Worm (Caenorhabditis elegans) whole organism, late embryonic: ENCODE results near the gene col-68.

Experiments used
- C08G9.2 ChIP-seq: sonication (generic microtip); optimal IDR thresholded peaks from 2 replicates; lab custom pipeline; 2016; ENCODE audit warnings: mild to moderate bottlenecking, missing genetic modification characterization, moderate library complexity, missing compliant biosample characterization
- C38D4.7 ChIP-seq: fragments of 200-800 bp; sonication (Bioruptor generic); optimal IDR thresholded peaks from 2 replicates; lab custom pipeline; 2018; ENCODE audit warnings: mild to moderate bottlenecking, missing genetic modification characterization, moderate library complexity, missing compliant biosample characterization
- F13H6.1 ChIP-seq: sonication (generic microtip); optimal IDR thresholded peaks from 2 replicates; lab custom pipeline; 2016; ENCODE audit warnings: missing genetic modification characterization, missing compliant biosample characterization
- K02D7.2 ChIP-seq: sonication (generic microtip); optimal IDR thresholded peaks from 2 replicates; lab custom pipeline; 2017; ENCODE audit warnings: mild to moderate bottlenecking, missing genetic modification characterization, missing compliant biosample characterization
- K09A11.1 ChIP-seq: sonication (generic microtip); optimal IDR thresholded peaks from 2 replicates; lab custom pipeline; 2017; ENCODE audit warnings: antibody characterized with exemption, mild to moderate bottlenecking, missing genetic modification characterization, missing compliant biosample characterization; ENCODE audit not compliant: insufficient read depth
- Y22D7AL.16 ChIP-seq: sonication (generic microtip); optimal IDR thresholded peaks from 2 replicates; lab custom pipeline; 2016; ENCODE audit warnings: missing genetic modification characterization, missing compliant biosample characterization
- ahr-1 ChIP-seq: sonication (generic microtip); optimal IDR thresholded peaks from 2 replicates; lab custom pipeline; 2016; ENCODE audit warnings: missing genetic modification characterization, missing compliant biosample characterization
- ama-1 ChIP-seq: fragments of 150-350 bp; optimal IDR thresholded peaks from 2 replicates; lab custom pipeline; 2014
- ceh-14 ChIP-seq: sonication (generic microtip); optimal IDR thresholded peaks from 2 replicates; lab custom pipeline; 2016; ENCODE audit warnings: missing genotype, missing genetic modification characterization, missing compliant biosample characterization
- ceh-2 ChIP-seq: sonication (generic microtip); optimal IDR thresholded peaks from 2 replicates; lab custom pipeline; 2016; ENCODE audit warnings: missing genotype, missing genetic modification characterization, missing compliant biosample characterization
- ceh-22 ChIP-seq: sonication (generic microtip); optimal IDR thresholded peaks from 2 replicates; lab custom pipeline; 2017; ENCODE audit warnings: missing biosample characterization, missing genetic modification characterization
- ceh-24 ChIP-seq: sonication (generic microtip); optimal IDR thresholded peaks from 2 replicates; lab custom pipeline; 2016; ENCODE audit warnings: mild to moderate bottlenecking, missing genetic modification characterization, missing compliant biosample characterization
- ceh-30 ChIP-seq: fragments of 150-350 bp; optimal IDR thresholded peaks from 2 replicates; lab custom pipeline; 2014; ENCODE audit warnings: missing biosample characterization, missing genetic modification characterization
- ceh-31 ChIP-seq: sonication (generic microtip); optimal IDR thresholded peaks from 2 replicates; lab custom pipeline; 2016; ENCODE audit warnings: missing genetic modification characterization, missing compliant biosample characterization
- ceh-34 ChIP-seq: sonication (generic microtip); optimal IDR thresholded peaks from 2 replicates; lab custom pipeline; 2016; ENCODE audit warnings: mild to moderate bottlenecking, missing genetic modification characterization, missing compliant biosample characterization
- ceh-48 ChIP-seq: sonication (generic microtip); optimal IDR thresholded peaks from 2 replicates; lab custom pipeline; 2016; ENCODE audit warnings: missing genetic modification characterization, inconsistent platforms, missing compliant biosample characterization
- ceh-6 ChIP-seq: fragments of 200-800 bp; sonication (Bioruptor generic); optimal IDR thresholded peaks from 2 replicates; lab custom pipeline; 2018; ENCODE audit warnings: mild to moderate bottlenecking, missing genetic modification characterization, missing compliant biosample characterization
- dmd-4 ChIP-seq: sonication (generic microtip); optimal IDR thresholded peaks from 2 replicates; lab custom pipeline; 2016; ENCODE audit warnings: borderline replicate concordance, missing genetic modification characterization, missing compliant biosample characterization
- dve-1 ChIP-seq: sonication (generic microtip); optimal IDR thresholded peaks from 2 replicates; lab custom pipeline; 2017; ENCODE audit warnings: antibody characterized with exemption, mild to moderate bottlenecking, missing genetic modification characterization, missing compliant biosample characterization
- elt-4 ChIP-seq: sonication (generic microtip); optimal IDR thresholded peaks from 2 replicates; lab custom pipeline; 2016; ENCODE audit warnings: missing genetic modification characterization, missing compliant biosample characterization
- ets-4 ChIP-seq: sonication (generic microtip); optimal IDR thresholded peaks from 2 replicates; lab custom pipeline; 2016; ENCODE audit warnings: missing genetic modification characterization, missing compliant biosample characterization
- fax-1 ChIP-seq: sonication (generic microtip); optimal IDR thresholded peaks from 2 replicates; lab custom pipeline; 2016; ENCODE audit warnings: missing genotype, missing genetic modification characterization, missing compliant biosample characterization
- fkh-6 ChIP-seq: sonication (generic microtip); optimal IDR thresholded peaks from 2 replicates; lab custom pipeline; 2016; ENCODE audit warnings: missing genetic modification characterization, missing compliant biosample characterization
- hlh-13 ChIP-seq: fragments of 200-800 bp; sonication (Bioruptor generic); optimal IDR thresholded peaks from 2 replicates; lab custom pipeline; 2018; ENCODE audit warnings: mild to moderate bottlenecking, missing genetic modification characterization, missing compliant biosample characterization
- hlh-15 ChIP-seq: sonication (generic microtip); optimal IDR thresholded peaks from 2 replicates; lab custom pipeline; 2016; ENCODE audit warnings: missing genetic modification characterization, missing compliant biosample characterization
- hlh-30 ChIP-seq: sonication (generic microtip); optimal IDR thresholded peaks from 2 replicates; lab custom pipeline; 2017; ENCODE audit warnings: antibody characterized with exemption, missing genetic modification characterization, missing compliant biosample characterization; ENCODE audit not compliant: insufficient read depth
- hlh-6 ChIP-seq: sonication (generic microtip); optimal IDR thresholded peaks from 2 replicates; lab custom pipeline; 2016; ENCODE audit warnings: missing genotype, missing genetic modification characterization, missing compliant biosample characterization
- hlh-8 ChIP-seq: sonication (generic microtip); optimal IDR thresholded peaks from 2 replicates; lab custom pipeline; 2016; ENCODE audit warnings: missing genotype, missing genetic modification characterization, missing compliant biosample characterization
- lim-6 ChIP-seq: sonication (generic microtip); optimal IDR thresholded peaks from 2 replicates; lab custom pipeline; 2016; ENCODE audit warnings: missing genetic modification characterization, missing compliant biosample characterization
- lin-11 ChIP-seq: fragments of 200-800 bp; sonication (Bioruptor generic); optimal IDR thresholded peaks from 2 replicates; lab custom pipeline; 2018; ENCODE audit warnings: mild to moderate bottlenecking, missing genetic modification characterization, missing compliant biosample characterization
- madf-2 ChIP-seq: sonication (generic microtip); optimal IDR thresholded peaks from 2 replicates; lab custom pipeline; 2017; ENCODE audit warnings: missing genetic modification characterization, missing compliant biosample characterization
- mec-3 ChIP-seq: sonication (generic microtip); optimal IDR thresholded peaks from 2 replicates; lab custom pipeline; 2016; ENCODE audit warnings: borderline replicate concordance, missing genetic modification characterization, missing compliant biosample characterization
- nfya-1 ChIP-seq: sonication (generic microtip); optimal IDR thresholded peaks from 2 replicates; lab custom pipeline; 2017; ENCODE audit warnings: missing genetic modification characterization, mild to moderate bottlenecking, missing compliant biosample characterization, antibody characterized with exemption, moderate library complexity
- nhr-11 ChIP-seq: fragments of 150-350 bp; optimal IDR thresholded peaks from 2 replicates; lab custom pipeline; 2014; ENCODE audit warnings: missing biosample characterization, missing genetic modification characterization
- nhr-232 ChIP-seq: sonication (generic microtip); optimal IDR thresholded peaks from 2 replicates; lab custom pipeline; 2016; ENCODE audit warnings: missing genetic modification characterization, missing compliant biosample characterization
- npax-4 ChIP-seq: sonication (generic microtip); optimal IDR thresholded peaks from 2 replicates; lab custom pipeline; 2016; ENCODE audit warnings: missing genetic modification characterization, missing compliant biosample characterization
- odd-2 ChIP-seq: sonication (generic microtip); optimal IDR thresholded peaks from 2 replicates; lab custom pipeline; 2017; ENCODE audit warnings: antibody characterized with exemption, mild to moderate bottlenecking, missing genetic modification characterization, missing compliant biosample characterization
- pat-9 ChIP-seq: fragments of 200-800 bp; sonication (Bioruptor generic); optimal IDR thresholded peaks from 2 replicates; lab custom pipeline; 2018; ENCODE audit warnings: mild to moderate bottlenecking, missing genetic modification characterization, moderate library complexity, missing compliant biosample characterization
- pax-1 ChIP-seq: fragments of 150-350 bp; optimal IDR thresholded peaks from 2 replicates; lab custom pipeline; 2014; ENCODE audit warnings: missing biosample characterization, missing genetic modification characterization
- pha-2 ChIP-seq: sonication (generic microtip); optimal IDR thresholded peaks from 2 replicates; lab custom pipeline; 2017; ENCODE audit warnings: mild to moderate bottlenecking, missing genetic modification characterization, missing compliant biosample characterization
- pqm-1 ChIP-seq: sonication (generic microtip); optimal IDR thresholded peaks from 2 replicates; lab custom pipeline; 2016; ENCODE audit warnings: missing genetic modification characterization, missing compliant biosample characterization
- rnt-1 ChIP-seq: sonication (generic microtip); optimal IDR thresholded peaks from 2 replicates; lab custom pipeline; 2016; ENCODE audit warnings: missing genetic modification characterization, missing compliant biosample characterization
- sdc-2 ChIP-seq: sonication (generic microtip); optimal IDR thresholded peaks from 2 replicates; lab custom pipeline; 2016; ENCODE audit warnings: missing genotype, missing genetic modification characterization, missing compliant biosample characterization
- tbx-2 ChIP-seq: sonication (generic microtip); optimal IDR thresholded peaks from 2 replicates; lab custom pipeline; 2016; ENCODE audit warnings: missing genetic modification characterization, missing compliant biosample characterization
- tbx-7 ChIP-seq: sonication (generic microtip); optimal IDR thresholded peaks from 2 replicates; lab custom pipeline; 2016; ENCODE audit warnings: missing genotype, missing genetic modification characterization, missing compliant biosample characterization
- ttx-3 ChIP-seq: sonication (generic microtip); optimal IDR thresholded peaks from 2 replicates; lab custom pipeline; 2016; ENCODE audit warnings: missing genetic modification reagents, missing genetic modification characterization, missing compliant biosample characterization
- unc-3 ChIP-seq, 2 experiments: fragments of 200-800 bp in 1 of 2; sonication (Bioruptor generic) in 1 of 2; sonication (generic microtip) in 1 of 2; conservative IDR thresholded peaks in 1 of 2; optimal IDR thresholded peaks in 1 of 2; 2 replicates each; pipeline versions ENCODE4 v1.3.6 to Lab custom; 2016 to 2022; ENCODE audit warnings: missing compliant biosample characterization in 2 of 2, missing genetic modification characterization in 2 of 2, missing genetic modification reagents in 1 of 2
- zip-5 ChIP-seq: sonication (generic microtip); optimal IDR thresholded peaks from 2 replicates; lab custom pipeline; 2016; ENCODE audit warnings: missing genetic modification characterization, missing compliant biosample characterization

The col-68 gene

ce11 chrII:61013-61412, 43.3 kb upstream of the col-68 start, which contains the start of gene C23H3.2:
Gene C23H3.2 (plus strand): TSS chrII:61313.
- TF ChIP-seq dve-1 (no peak), sdc-2 (tag; lab: Kevin White, UChicago) (no peak), ama-1 (lab: Kevin White, UChicago) (no peak), hlh-15 (no peak), fkh-6 (tag; lab: Kevin White, UChicago) (no peak), C08G9.2 (tag; lab: Kevin White, UChicago) (no peak), ceh-22 (tag; lab: Kevin White, UChicago) (no peak), pax-1 (tag; lab: Kevin White, UChicago) (no peak), zip-5 (no peak), fax-1 (tag; lab: Kevin White, UChicago) (no peak), hlh-6 (tag; lab: Kevin White, UChicago) (no peak), hlh-30 (tag; lab: Kevin White, UChicago) (no peak), odd-2 (tag; lab: Kevin White, UChicago) (no peak), ceh-31 (tag; lab: Kevin White, UChicago) (no peak), ceh-34 (no peak), madf-2 (tag; lab: Kevin White, UChicago) (no peak), K02D7.2 (tag; lab: Kevin White, UChicago) (no peak), tbx-2 (tag; lab: Kevin White, UChicago) (no peak)

ce11 chrII:65484-65883, 38.9 kb upstream of the col-68 start:
- no peak for TF ChIP-seq pqm-1
- no peak for TF ChIP-seq lim-6
- no peak for TF ChIP-seq hlh-8 (tag; lab: Kevin White, UChicago)
- TF ChIP-seq madf-2 (tag; lab: Kevin White, UChicago): no peak
- TF ChIP-seq pat-9: no peak

- TF ChIP-seq F13H6.1 (no peak), pat-9 (no peak), fkh-6 (tag; lab: Kevin White, UChicago) (no peak), nhr-11 (tag; lab: Kevin White, UChicago) (no peak), ceh-2 (tag; lab: Kevin White, UChicago) (peak; percentile 64), ceh-34 (peak; percentile 63), ets-4 (tag; lab: Kevin White, UChicago) (peak; percentile 75), hlh-8 (tag; lab: Kevin White, UChicago) (peak; percentile 76), npax-4 (tag; lab: Kevin White, UChicago) (no peak), pqm-1 (peak; percentile 3), K09A11.1 (tag; lab: Kevin White, UChicago) (no peak), mec-3 (tag; lab: Kevin White, UChicago) (peak; percentile 28), tbx-7 (tag; lab: Kevin White, UChicago) (peak; percentile 38), Y22D7AL.16 (tag; lab: Kevin White, UChicago) (no peak), ceh-30 (peak; percentile 63), dve-1 (peak; percentile 31), ceh-48 (no peak), ceh-24 (no peak), nfya-1 (tag; lab: Kevin White, UChicago) (peak; percentile 48), C08G9.2 (tag; lab: Kevin White, UChicago) (no peak), hlh-15 (no peak), elt-4 (tag; lab: Kevin White, UChicago) (no peak), pha-2 (tag; lab: Kevin White, UChicago) (peak; percentile 1), C38D4.7 (no peak), ama-1 (lab: Kevin White, UChicago) (no peak), ahr-1 (tag; lab: Kevin White, UChicago) (no peak), ceh-22 (tag; lab: Kevin White, UChicago) (no peak), dmd-4 (tag; lab: Kevin White, UChicago) (no peak), ceh-14 (tag; lab: Kevin White, UChicago) (no peak), tbx-2 (tag; lab: Kevin White, UChicago) (peak; percentile 84), ceh-6 (GFP tag; lab: Kevin White, UChicago) (no peak), unc-3 (GFP tag; conservative IDR thresholded peaks at IDR 0.05; lab: Robert Waterston, UW) (no peak), unc-3 (tag; optimal IDR thresholded peaks at IDR 0.05; lab: Kevin White, UChicago) (no peak), rnt-1 (tag; lab: Kevin White, UChicago) (peak; percentile 31), zip-5 (no peak), ttx-3 (no peak), odd-2 (tag; lab: Kevin White, UChicago) (no peak), hlh-13 (GFP tag; lab: Kevin White, UChicago) (no peak), nhr-232 (tag; lab: Kevin White, UChicago) (no peak), lin-11 (tag; lab: Kevin White, UChicago) (no peak)
Observed at ce11 chrII:66322-66721, 38.0 kb upstream of the col-68 start.
